Worm (Caenorhabditis elegans): Measurements from ENCODE around the gene Y26G10.4.

DNA sequence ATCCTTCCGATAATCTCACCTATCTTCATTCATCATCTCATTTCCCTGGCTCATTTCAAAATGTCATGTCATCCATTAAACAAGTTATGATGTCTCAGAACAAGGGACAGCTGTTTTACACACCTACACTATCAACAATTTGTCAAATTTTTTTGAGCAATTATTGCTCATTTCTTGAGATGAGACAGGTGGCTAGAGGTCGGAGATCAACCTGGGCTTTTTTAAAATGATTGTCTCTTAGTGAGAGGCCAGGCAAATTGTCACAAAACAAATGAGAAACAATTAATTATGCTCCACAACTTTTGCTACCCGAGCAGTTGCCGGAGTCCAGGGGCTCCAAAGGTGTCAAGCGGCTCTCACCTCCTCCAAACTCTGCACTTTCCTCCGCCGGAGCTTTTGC lies 29.8 kb upstream of the Y26G10.4 start:
- peak; percentile 60 for TF ChIP-seq nhr-11 (tag; optimal IDR thresholded peaks at IDR 0.05)
- no peak for TF ChIP-seq mdl-1 (tag; optimal IDR thresholded peaks at IDR 0.05)
